Fruit fly (Drosophila melanogaster) whole organism, prepupa: Measurements from ENCODE around the gene Cog2.

Source experiments
- CG10669 ChIP-seq: fragments of 200-800 bp; sonication (Bioruptor generic); optimal IDR thresholded peaks from 3 replicates; lab custom pipeline; 2018; ENCODE audit warnings: missing biosample characterization, mild to moderate bottlenecking, missing genetic modification characterization, moderate library complexity
- CG11762 ChIP-seq: fragments of 200-800 bp; sonication (Bioruptor generic); optimal IDR thresholded peaks from 3 replicates; lab custom pipeline; 2016; ENCODE audit warnings: missing biosample characterization, missing genetic modification characterization; ENCODE audit not compliant: insufficient read depth
- CG16779 ChIP-seq: fragments of 200-800 bp; sonication (Bioruptor generic); optimal IDR thresholded peaks from 3 replicates; lab custom pipeline; 2017; ENCODE audit warnings: missing biosample characterization, mild to moderate bottlenecking, missing genetic modification characterization
- CG6163 ChIP-seq: fragments of 200-800 bp; sonication (Bioruptor generic); IDR thresholded peaks from 3 replicates; pipeline ENCODE4 v1.3.6; 2022; ENCODE audit warnings: missing biosample characterization, missing genetic modification characterization
- Eip93F ChIP-seq: fragments of 200-800 bp; sonication (Bioruptor generic); optimal IDR thresholded peaks from 2 replicates; lab custom pipeline; 2016; ENCODE audit warnings: missing biosample characterization, mild to moderate bottlenecking, missing genetic modification characterization
- Hr4 ChIP-seq: fragments of 200-800 bp; sonication (Bioruptor generic); optimal IDR thresholded peaks from 3 replicates; lab custom pipeline; 2016; ENCODE audit warnings: missing biosample characterization, missing genetic modification characterization
- OdsH ChIP-seq: fragments of 200-800 bp; sonication (Bioruptor generic); optimal IDR thresholded peaks from 3 replicates; lab custom pipeline; 2016; ENCODE audit warnings: missing biosample characterization, missing genetic modification characterization
- Smox ChIP-seq: fragments of 200-800 bp; sonication (Bioruptor generic); optimal IDR thresholded peaks from 3 replicates; lab custom pipeline; 2016; ENCODE audit warnings: missing biosample characterization, missing genetic modification characterization
- achi ChIP-seq: fragments of 200-800 bp; sonication (Bioruptor generic); optimal IDR thresholded peaks from 3 replicates; lab custom pipeline; 2016; ENCODE audit warnings: missing biosample characterization, missing genetic modification characterization
- acj6 ChIP-seq: fragments of 200-800 bp; sonication (Bioruptor generic); optimal IDR thresholded peaks from 3 replicates; lab custom pipeline; 2016; ENCODE audit warnings: missing biosample characterization, missing genetic modification characterization
- pdm3 ChIP-seq: fragments of 200-800 bp; sonication (Bioruptor generic); optimal IDR thresholded peaks from 3 replicates; lab custom pipeline; 2016; ENCODE audit warnings: missing biosample characterization, missing genetic modification characterization
- salr ChIP-seq, 2 experiments: fragments of 200-800 bp; sonication (Bioruptor generic); optimal IDR thresholded peaks; 3 replicates each; lab custom pipeline; 2016 to 2018; ENCODE audit warnings: missing biosample characterization in 2 of 2, missing genetic modification characterization in 2 of 2, mild to moderate bottlenecking in 1 of 2

DNA sequence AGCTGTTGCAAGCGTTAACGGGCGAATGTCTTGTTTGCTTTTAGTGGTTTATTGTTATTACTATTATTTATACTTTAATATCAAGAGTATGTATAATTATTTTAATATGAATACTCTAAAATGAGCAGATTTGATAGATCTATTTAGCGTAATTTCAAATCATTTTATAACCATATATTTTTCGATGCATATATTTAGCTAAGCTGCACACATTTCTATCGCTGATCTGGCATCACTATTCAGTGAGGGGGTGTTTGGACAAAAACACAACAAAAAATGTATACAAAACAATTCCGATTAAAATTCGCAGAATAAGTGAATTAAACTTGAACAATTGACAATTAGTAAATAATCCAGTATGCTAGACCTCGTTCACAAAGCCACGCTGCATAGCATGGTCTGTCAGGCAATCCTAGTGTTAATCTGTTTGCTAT, 10.4 kb downstream of the Cog2 start, which contains the start of the genes Trs33 and Tmtc4:
- TF ChIP-seq acj6 (GFP tag; lab: Kevin White, UChicago), result no peak
- no peak for TF ChIP-seq CG6163 (GFP tag; lab: Robert Waterston, UW)
- TF ChIP-seq salr (GFP tag; optimal IDR thresholded peaks at IDR 0.05; lab: Kevin White, UChicago), result no peak
- no peak for TF ChIP-seq pdm3 (GFP tag; lab: Kevin White, UChicago)
- no peak for TF ChIP-seq CG16779 (tag; lab: Kevin White, UChicago)
- no peak for TF ChIP-seq achi (GFP tag; lab: Kevin White, UChicago)
- no peak for TF ChIP-seq Smox (GFP tag; lab: Kevin White, UChicago)
- TF ChIP-seq Hr4, result no peak
- no peak for TF ChIP-seq Eip93F
- TF ChIP-seq CG11762, result no peak
- TF ChIP-seq OdsH, result no peak
- peak; percentile 30 for TF ChIP-seq CG10669 (GFP tag; lab: Kevin White, UChicago)
